Fruit fly (Drosophila melanogaster): ENCODE measurements around the gene CG13813.

CG13813 gene

dm6 chr3L:20195875-20196274, 35.6 kb upstream of the CG13813 start (continued):
- TF ChIP-seq unpg (GFP tag; optimal IDR thresholded peaks at IDR 0.05) (peak; percentile 66), BEAF-32 (GFP tag; optimal IDR thresholded peaks at IDR 0.05) (no peak), wor (GFP tag; IDR thresholded peaks at IDR 0.05) (peak; percentile 62), Bteb2 (GFP tag; optimal IDR thresholded peaks at IDR 0.05) (no peak), zf30C (GFP tag; optimal IDR thresholded peaks at IDR 0.05) (no peak), CG2889 (GFP tag; IDR thresholded peaks at IDR 0.05) (peak; percentile 19; the same call in 1 of the 3 replicates), HHEX (GFP tag; optimal IDR thresholded peaks at IDR 0.05) (peak; percentile 45), Hr39 (optimal IDR thresholded peaks at IDR 0.05) (no peak), bab2 (GFP tag; optimal IDR thresholded peaks at IDR 0.05) (peak; percentile 41), vfl (GFP tag; optimal IDR thresholded peaks at IDR 0.05) (no peak), H2.0 (GFP tag; IDR thresholded peaks at IDR 0.05) (peak; percentile 70), CG4328 (GFP tag; optimal IDR thresholded peaks at IDR 0.05) (no peak), Drgx (GFP tag; IDR thresholded peaks at IDR 0.05) (peak; percentile 88), cato (GFP tag; optimal IDR thresholded peaks at IDR 0.05; ENCODE audit: borderline replicate concordance) (no peak), CG15073 (GFP tag; optimal IDR thresholded peaks at IDR 0.05) (no peak), crc (GFP tag; optimal IDR thresholded peaks at IDR 0.05) (peak; percentile 46), jigr1 (GFP tag; IDR thresholded peaks at IDR 0.05) (0 out of 3 replicates have a peak, but pooled peaks have one; percentile 43), Dp (GFP tag; optimal IDR thresholded peaks at IDR 0.05) (no peak), CG4854 (GFP tag; optimal IDR thresholded peaks at IDR 0.05) (peak; percentile 1), caup (GFP tag; optimal IDR thresholded peaks at IDR 0.05; ENCODE audit: severe bottlenecking) (no peak), grn (GFP tag; optimal IDR thresholded peaks at IDR 0.05) (no peak), CG11695 (GFP tag; IDR thresholded peaks at IDR 0.05) (0 out of 3 replicates have a peak, but pooled peaks have one; percentile 7), tna (GFP tag; IDR thresholded peaks at IDR 0.05; ENCODE audit: partially characterized antibody) (no peak), unc-4 (GFP tag; IDR thresholded peaks at IDR 0.05; ENCODE audit: partially characterized antibody) (no peak), CG2129 (GFP tag; IDR thresholded peaks at IDR 0.05; ENCODE audit: partially characterized antibody) (no peak), NK7.1 (GFP tag; optimal IDR thresholded peaks at IDR 0.05) (no peak), CG2202 (tag; optimal IDR thresholded peaks at IDR 0.05) (no peak), da (GFP tag; optimal IDR thresholded peaks at IDR 0.05) (no peak), CG6813 (GFP tag; optimal IDR thresholded peaks at IDR 0.05) (peak; percentile 53), jumu (GFP tag; optimal IDR thresholded peaks at IDR 0.05) (peak; percentile 54), CG2199 (GFP tag; IDR thresholded peaks at IDR 0.05) (no peak), CG5180 (GFP tag; optimal IDR thresholded peaks at IDR 0.05) (peak; percentile 53), tx (GFP tag; optimal IDR thresholded peaks at IDR 0.05) (no peak), CG16863 (GFP tag; optimal IDR thresholded peaks at IDR 0.05) (peak; percentile 53), ab (GFP tag; optimal IDR thresholded peaks at IDR 0.05) (no peak), CG4424 (GFP tag; optimal IDR thresholded peaks at IDR 0.05) (peak; percentile 66), CG17361 (GFP tag; IDR thresholded peaks at IDR 0.05) (peak; percentile 82), CG14667 (GFP tag; IDR thresholded peaks at IDR 0.05) (peak; percentile 52; the same call in 1 of the 2 replicates), luna (GFP tag; optimal IDR thresholded peaks at IDR 0.05) (no peak), pho (GFP tag; optimal IDR thresholded peaks at IDR 0.05) (no peak), CG8089 (GFP tag; optimal IDR thresholded peaks at IDR 0.05) (peak; percentile 42), CG4617 (GFP tag; optimal IDR thresholded peaks at IDR 0.05; ENCODE audit: borderline replicate concordance) (peak; percentile 8), bowl (GFP tag; IDR thresholded peaks at IDR 0.05) (no peak), fd3F (GFP tag; optimal IDR thresholded peaks at IDR 0.05) (no peak), H15 (GFP tag; IDR thresholded peaks at IDR 0.05) (peak; percentile 73; the same call in 2 of the 3 replicates), CG10267 (tag; optimal IDR thresholded peaks at IDR 0.05) (peak; percentile 28), crp (GFP tag; optimal IDR thresholded peaks at IDR 0.05) (no peak), CG10462 (GFP tag; optimal IDR thresholded peaks at IDR 0.05) (peak; percentile 12), ato (GFP tag; IDR thresholded peaks at IDR 0.05; ENCODE audit: partially characterized antibody) (no peak), CG15696 (tag; optimal IDR thresholded peaks at IDR 0.05) (peak; percentile 1), ro (GFP tag; IDR thresholded peaks at IDR 0.05) (no peak)
